Fruit fly (Drosophila melanogaster) whole organism, larva: ENCODE measurements around the gene Nepl18.
A peak's percentile ranks its signal among the peaks of the same experiment; 100 is the strongest.

ENCODE experiments used
- noc ChIP-seq: fragments of 200-800 bp; sonication (Bioruptor generic); optimal IDR thresholded peaks from 3 replicates; lab custom pipeline; 2019; ENCODE audit warnings: missing biosample characterization, mild to moderate bottlenecking, missing genetic modification characterization, moderate library complexity

Gene Nepl18

DNA sequence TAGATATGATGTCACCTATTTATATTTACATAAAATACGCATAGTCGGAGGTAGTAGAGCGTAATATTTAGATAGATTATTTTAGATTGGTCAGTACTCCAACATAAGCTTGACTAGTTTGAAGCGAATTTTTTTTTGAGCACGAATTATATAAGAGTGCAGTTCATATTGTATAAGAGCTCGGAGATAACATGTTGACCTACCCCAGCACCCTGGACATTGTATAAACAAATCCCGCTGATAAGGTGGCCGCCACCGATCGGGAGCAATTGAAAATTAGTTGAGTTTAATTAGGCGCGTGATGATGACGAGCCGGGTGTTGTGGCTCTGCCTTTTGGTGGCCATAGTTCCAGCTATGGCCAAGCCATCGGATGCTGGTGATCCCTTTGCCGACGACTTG, at the start of gene Nepl18:
Nepl18 (plus strand) TSS at position 277 of the 400 bp plus-strand sequence.
- TF ChIP-seq noc (tag; lab: Kevin White, UChicago): no peak

DNA sequence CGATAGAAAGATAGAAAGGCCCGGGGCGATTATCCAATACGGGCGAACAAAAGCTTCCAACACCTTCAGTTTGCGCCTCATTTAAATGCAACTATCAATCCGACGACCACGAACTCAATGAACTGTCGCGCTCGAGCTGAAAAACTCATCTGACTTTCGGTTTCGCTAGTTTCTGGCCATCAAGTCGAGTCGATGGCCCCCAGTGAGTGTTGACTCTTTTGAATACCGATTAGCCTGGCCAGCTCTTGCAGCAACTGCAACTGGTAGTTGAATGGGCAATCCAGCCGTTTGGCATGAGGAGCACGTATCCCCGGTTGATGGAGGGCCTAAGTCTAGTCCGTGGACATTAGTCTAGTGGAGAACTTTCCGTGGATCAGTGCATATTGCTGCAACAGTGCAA, 48.2 kb upstream of the Nepl18 start:
- no peak for TF ChIP-seq noc (tag; lab: Kevin White, UChicago)

dm6 chr3R:28829328-28829916, 46.0 kb upstream of the Nepl18 start:
- no peak for TF ChIP-seq noc (tag; lab: Kevin White, UChicago)

- TF ChIP-seq noc (tag; lab: Kevin White, UChicago): peak; percentile 3
Measured at dm6 chr3R:28830746-28831145, 44.7 kb upstream of the Nepl18 start.

DNA sequence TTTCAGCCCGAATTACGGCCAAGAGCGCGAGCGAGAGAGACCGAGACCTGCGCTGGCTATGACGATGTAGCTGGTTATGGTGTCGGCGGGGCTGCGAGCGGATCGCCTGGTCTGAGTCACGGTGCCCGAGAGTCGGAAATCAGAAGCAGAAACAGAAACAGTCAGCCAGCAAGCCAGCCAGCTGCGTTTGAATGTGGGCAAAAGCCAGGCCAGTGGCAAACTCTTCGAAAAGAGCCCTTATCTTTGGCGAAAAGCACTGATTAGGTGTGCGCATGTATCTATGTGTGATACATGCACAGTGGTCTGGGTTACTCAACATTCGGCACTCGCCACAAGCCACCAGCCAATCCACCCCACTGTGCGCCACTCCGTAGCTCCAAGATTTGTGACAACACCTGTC, 44.2 kb upstream of the Nepl18 start:
- TF ChIP-seq noc (tag; lab: Kevin White, UChicago): no peak

- no peak for TF ChIP-seq noc (tag; lab: Kevin White, UChicago)
Measured at dm6 chr3R:28831626-28832267, 43.7 kb upstream of the Nepl18 start, which contains the start of gene WASp. TSS of gene WASp (minus strand) at chr3R:28832024.

DNA sequence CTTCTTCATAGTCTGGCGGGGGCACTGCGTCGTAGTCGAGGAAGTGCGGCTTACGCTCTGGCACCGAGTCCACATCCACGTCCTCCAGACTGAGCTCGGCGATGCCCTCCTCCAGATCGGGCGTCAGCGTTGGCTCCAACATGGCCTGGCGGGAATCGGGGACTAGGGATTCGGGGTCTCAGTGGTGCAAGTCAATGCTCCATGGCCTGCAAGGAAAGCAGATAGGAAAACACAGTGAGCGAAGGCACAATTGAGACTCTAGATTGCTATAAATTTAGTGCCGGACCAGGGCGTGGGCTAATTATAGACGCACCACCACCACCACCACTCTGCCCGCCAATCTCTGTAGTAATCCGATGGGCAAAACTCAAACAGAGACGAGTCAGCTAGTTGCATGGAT, 34.8 kb upstream of the Nepl18 start:
- TF ChIP-seq noc (tag; lab: Kevin White, UChicago): no peak

dm6 chr3R:28841968-28842367, 33.5 kb upstream of the Nepl18 start:
- no peak for TF ChIP-seq noc (tag; lab: Kevin White, UChicago)

DNA sequence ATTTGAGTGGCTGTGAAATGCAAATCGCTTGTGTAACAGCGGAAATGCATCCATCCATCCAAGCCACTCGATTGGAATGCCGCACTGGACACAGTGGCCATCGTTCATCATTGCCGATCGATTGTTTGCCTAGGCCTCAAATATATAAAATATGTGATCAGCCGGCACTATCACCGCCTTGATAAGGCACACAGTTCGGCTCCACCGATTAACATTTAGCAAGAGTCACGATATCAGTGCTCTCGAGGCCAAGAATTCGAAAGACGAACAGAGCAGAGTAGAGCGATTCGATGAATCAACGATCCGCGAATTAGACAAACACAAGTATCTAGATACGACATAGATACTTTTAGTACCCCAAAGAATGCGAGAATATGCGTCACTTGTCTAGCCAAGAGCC, 33.0 kb upstream of the Nepl18 start:
- TF ChIP-seq noc (tag; lab: Kevin White, UChicago): no peak

DNA sequence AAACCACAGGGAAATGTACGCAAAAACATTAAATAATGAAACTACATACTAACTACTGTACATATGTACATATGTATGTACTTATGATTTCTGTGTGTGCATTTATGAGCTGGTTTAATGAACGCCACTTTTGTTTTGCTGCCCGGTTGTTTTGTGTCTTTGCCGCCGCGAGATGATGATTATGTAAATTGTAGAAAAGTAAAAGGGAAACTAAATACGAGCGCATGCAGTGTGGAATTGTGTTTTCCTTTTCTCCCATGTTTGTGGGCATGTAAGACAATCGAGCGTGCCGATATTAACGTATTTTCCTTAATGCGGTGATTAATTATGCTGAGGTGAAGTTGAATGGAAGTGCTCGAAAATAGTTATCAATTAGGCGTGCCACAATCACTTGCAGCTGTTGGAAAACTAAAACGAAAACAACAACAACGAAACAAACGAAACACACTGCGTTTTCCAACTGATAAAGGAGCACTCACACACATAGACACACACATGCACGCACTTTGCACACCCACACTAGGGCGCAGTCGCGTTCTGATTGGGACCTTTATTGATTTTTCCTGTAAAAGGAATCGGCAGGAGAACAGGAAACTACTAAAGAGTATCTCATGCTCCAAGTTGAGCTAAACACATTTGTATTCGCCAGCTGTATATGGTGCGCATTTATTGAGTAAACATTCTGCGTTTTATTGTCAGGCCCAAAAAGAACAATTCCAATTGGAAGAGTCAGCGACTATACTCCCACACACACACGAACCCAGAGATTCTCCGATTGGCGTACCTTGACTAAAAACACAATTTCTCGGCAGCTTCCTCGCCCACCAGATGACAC, 31.4 kb upstream of the Nepl18 start:
- no peak for TF ChIP-seq noc (tag; lab: Kevin White, UChicago)

- peak; percentile 72 for TF ChIP-seq noc (tag; lab: Kevin White, UChicago)
Measured at dm6 chr3R:28844611-28845376, 30.6 kb upstream of the Nepl18 start, which contains the start of the genes Apc and spg. TSS of gene Apc (minus strand) at chr3R:28844748. TSS of gene spg (plus strand) at chr3R:28845270.

dm6 chr3R:28845377-28845876, 30.0 kb upstream of the Nepl18 start:
- TF ChIP-seq noc (tag; lab: Kevin White, UChicago): peak; percentile 24

DNA sequence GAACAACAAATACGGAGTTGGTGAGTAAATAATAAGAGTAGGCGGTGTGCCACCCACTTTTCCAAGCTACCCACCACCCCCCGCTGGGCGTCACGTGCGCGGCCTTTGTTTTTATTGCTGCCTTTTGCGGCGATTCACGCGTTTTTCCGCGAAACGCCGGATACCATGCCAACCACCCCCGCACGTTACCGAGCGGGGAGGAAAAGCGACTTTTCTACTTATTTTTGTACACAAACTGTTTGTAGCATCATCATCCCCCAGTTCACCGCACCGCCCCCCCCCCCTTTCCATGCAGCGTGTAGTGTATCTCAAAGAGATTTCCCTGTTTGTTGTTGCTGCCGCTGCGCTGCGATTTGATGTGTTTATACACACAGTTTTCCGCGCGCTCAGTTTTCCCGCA, 29.4 kb upstream of the Nepl18 start:
- no peak for TF ChIP-seq noc (tag; lab: Kevin White, UChicago)

- no peak for TF ChIP-seq noc (tag; lab: Kevin White, UChicago)
Measured at dm6 chr3R:28846877-28847529, 28.4 kb upstream of the Nepl18 start.
